Fruit fly (Drosophila melanogaster) whole organism, adult: ENCODE measurements around the gene eIF3d1.

Source experiments
- CG11617 ChIP-seq: fragments of 200-800 bp; sonication (Bioruptor generic); optimal IDR thresholded peaks from 2 replicates; lab custom pipeline; 2017; ENCODE audit warnings: mild to moderate bottlenecking, missing biosample characterization, missing genetic modification reagents, missing genetic modification characterization
- CG12768 ChIP-seq: fragments of 200-800 bp; sonication (Bioruptor generic); optimal IDR thresholded peaks from 2 replicates; lab custom pipeline; 2017; ENCODE audit warnings: missing biosample characterization, missing genetic modification characterization, mild to moderate bottlenecking, moderate library complexity, missing genetic modification reagents
- CG14711 ChIP-seq: fragments of 200-800 bp; sonication (Bioruptor generic); optimal IDR thresholded peaks from 2 replicates; lab custom pipeline; 2018; ENCODE audit warnings: missing biosample characterization, mild to moderate bottlenecking, missing genetic modification characterization, moderate library complexity
- CG1620 ChIP-seq: fragments of 200-800 bp; sonication (Bioruptor generic); optimal IDR thresholded peaks from 2 replicates; lab custom pipeline; 2016; ENCODE audit warnings: missing biosample characterization, missing genetic modification characterization
- CG33017 ChIP-seq: fragments of 200-800 bp; sonication (Bioruptor generic); optimal IDR thresholded peaks from 2 replicates; lab custom pipeline; 2018; ENCODE audit warnings: missing biosample characterization, mild to moderate bottlenecking, missing genetic modification characterization, moderate library complexity
- CG5204 ChIP-seq: fragments of 200-800 bp; sonication (Bioruptor generic); optimal IDR thresholded peaks from 2 replicates; lab custom pipeline; 2016; ENCODE audit warnings: missing biosample characterization, missing genetic modification characterization
- CG7045 ChIP-seq: fragments of 200-800 bp; sonication (Bioruptor generic); optimal IDR thresholded peaks from 2 replicates; lab custom pipeline; 2017; ENCODE audit warnings: missing biosample characterization, mild to moderate bottlenecking, missing genetic modification characterization
- CG7101 ChIP-seq: fragments of 200-800 bp; sonication (Bioruptor generic); optimal IDR thresholded peaks from 2 replicates; lab custom pipeline; 2018; ENCODE audit warnings: missing biosample characterization, mild to moderate bottlenecking, missing genetic modification characterization, moderate library complexity
- Clk ChIP-seq: fragments of 200-800 bp; sonication (Bioruptor generic); optimal IDR thresholded peaks from 2 replicates; lab custom pipeline; 2017; ENCODE audit warnings: missing biosample characterization, missing genetic modification characterization
- Crg-1 ChIP-seq: fragments of 200-800 bp; sonication (Bioruptor generic); optimal IDR thresholded peaks from 2 replicates; lab custom pipeline; 2016; ENCODE audit warnings: missing biosample characterization, missing genetic modification characterization
- Hr96 ChIP-seq: fragments of 200-800 bp; sonication (Bioruptor generic); optimal IDR thresholded peaks from 2 replicates; lab custom pipeline; 2016; ENCODE audit warnings: missing biosample characterization, missing genetic modification characterization
- Mnt ChIP-seq: fragments of 200-800 bp; sonication (Bioruptor generic); optimal IDR thresholded peaks from 2 replicates; lab custom pipeline; 2016; ENCODE audit warnings: missing biosample characterization, mild to moderate bottlenecking, missing genetic modification characterization
- bab1 ChIP-seq: fragments of 200-800 bp; sonication (Bioruptor generic); optimal IDR thresholded peaks from 3 replicates; lab custom pipeline; 2019; ENCODE audit warnings: missing biosample characterization, mild to moderate bottlenecking, missing genetic modification characterization, moderate library complexity
- cic ChIP-seq: fragments of 200-800 bp; sonication (Bioruptor generic); optimal IDR thresholded peaks from 2 replicates; lab custom pipeline; 2017; ENCODE audit warnings: missing biosample characterization, mild to moderate bottlenecking, missing genetic modification characterization, moderate library complexity
- cnc ChIP-seq, 2 experiments: fragments of >200 bp; optimal IDR thresholded peaks; 2 replicates each; lab custom pipeline; 2017
- kay ChIP-seq: fragments of 200-800 bp; sonication (Bioruptor generic); peaks from one replicate; lab custom pipeline; 2016; ENCODE audit warnings: missing biosample characterization, missing genetic modification characterization, borderline replicate concordance
- ovo ChIP-seq: fragments of 200-800 bp; sonication (Bioruptor generic); optimal IDR thresholded peaks from 2 replicates; lab custom pipeline; 2016; ENCODE audit warnings: missing biosample characterization, missing genetic modification characterization
- pad ChIP-seq: fragments of 200-800 bp; sonication (Bioruptor generic); optimal IDR thresholded peaks from 3 replicates; lab custom pipeline; 2017; ENCODE audit warnings: missing biosample characterization, missing genetic modification characterization, mild to moderate bottlenecking, moderate library complexity, missing genetic modification reagents
- tj ChIP-seq: fragments of 200-800 bp; sonication (Bioruptor generic); optimal IDR thresholded peaks from 3 replicates; lab custom pipeline; 2017; ENCODE audit warnings: missing biosample characterization, mild to moderate bottlenecking, missing genetic modification characterization, moderate library complexity
- toe ChIP-seq: fragments of 200-800 bp; sonication (Bioruptor generic); optimal IDR thresholded peaks from 2 replicates; lab custom pipeline; 2016; ENCODE audit warnings: missing biosample characterization, missing genetic modification characterization

The eIF3d1 gene

DNA sequence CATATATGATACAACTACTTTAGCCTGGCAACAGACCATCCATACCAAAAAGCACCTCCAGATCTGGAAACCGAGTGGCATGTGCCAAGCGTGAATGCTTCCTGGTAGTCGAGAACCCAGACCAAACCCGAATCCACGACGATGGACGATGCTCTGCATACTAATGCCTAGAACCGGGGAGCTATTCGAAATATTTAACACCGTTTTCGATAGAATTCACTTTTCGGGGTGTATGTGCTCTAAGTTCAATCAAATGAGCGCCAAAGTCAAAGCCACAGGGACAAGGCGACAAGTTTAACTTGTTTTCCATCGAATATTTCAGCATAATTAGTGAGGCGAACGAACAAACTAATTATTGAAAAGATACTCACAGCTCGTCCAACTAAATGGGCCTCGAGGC, 17.1 kb upstream of the eIF3d1 start:
- TF ChIP-seq CG7045 (no peak), toe (no peak), Hr96 (GFP tag; lab: Kevin White, UChicago) (no peak), CG5204 (GFP tag; lab: Kevin White, UChicago) (no peak), Crg-1 (GFP tag; lab: Kevin White, UChicago) (no peak), ovo (no peak), cnc (optimal IDR thresholded peaks at IDR 0.05; lab: Kevin White, UChicago) (no peak), CG33017 (tag; lab: Kevin White, UChicago) (no peak), kay (GFP tag; lab: Kevin White, UChicago) (no peak), cic (GFP tag; lab: Kevin White, UChicago) (no peak), bab1 (GFP tag; lab: Kevin White, UChicago) (no peak), CG7101 (tag; lab: Kevin White, UChicago) (no peak), Mnt (no peak), tj (GFP tag; lab: Kevin White, UChicago) (no peak), CG14711 (tag; lab: Kevin White, UChicago) (no peak)

DNA sequence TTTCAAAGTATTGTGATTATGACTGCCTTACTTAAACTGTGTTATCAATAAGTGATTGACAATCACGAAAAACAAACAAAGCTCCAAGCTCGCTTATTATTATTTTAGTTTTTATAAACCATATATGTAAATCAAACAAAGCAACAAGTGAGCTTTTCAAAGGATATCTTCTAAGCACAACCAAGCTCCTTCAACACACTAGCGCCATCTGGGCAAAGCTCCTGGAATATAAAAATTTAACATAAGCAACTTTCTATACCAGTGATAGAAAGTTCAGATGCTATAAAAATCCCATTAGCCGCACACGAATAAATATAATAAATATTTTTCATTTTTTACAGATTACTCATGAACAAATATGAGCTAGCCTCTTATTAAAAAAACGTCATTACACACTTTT, 15.4 kb upstream of the eIF3d1 start:
- peak; percentile 77 for TF ChIP-seq kay (GFP tag; lab: Kevin White, UChicago)
- TF ChIP-seq Clk (GFP tag; lab: Kevin White, UChicago) = no peak
- peak; percentile 20 for TF ChIP-seq tj (GFP tag; lab: Kevin White, UChicago)

DNA sequence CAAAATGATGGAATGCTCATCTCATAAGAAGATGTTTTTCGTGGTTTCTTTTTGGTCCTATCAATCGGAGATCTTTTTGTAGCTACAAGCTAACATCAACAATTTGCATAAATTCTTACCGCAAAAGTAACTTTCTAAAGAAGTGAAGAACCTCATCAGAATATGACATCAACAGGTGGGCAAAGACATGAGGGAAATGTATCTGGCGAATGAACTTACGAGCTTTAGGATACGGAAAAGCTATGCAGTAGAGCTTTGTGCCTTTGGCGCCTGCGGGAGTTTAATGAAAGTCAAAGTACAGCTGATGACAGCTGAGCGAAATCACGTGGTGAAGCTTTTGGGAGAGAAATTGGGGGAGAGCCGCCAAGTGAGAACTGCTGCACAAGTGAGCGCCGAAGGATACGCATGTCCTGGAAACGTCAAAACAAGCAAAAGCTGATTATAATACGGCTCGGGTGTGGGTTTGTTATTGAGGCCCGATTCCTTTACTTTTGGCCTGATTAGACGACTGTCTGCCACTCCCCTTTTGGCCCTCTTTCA, 13.1 kb upstream of the eIF3d1 start:
- TF ChIP-seq CG11617 (GFP tag; lab: Kevin White, UChicago) = no peak
- TF ChIP-seq Crg-1 (GFP tag; lab: Kevin White, UChicago) = no peak
- no peak for TF ChIP-seq CG12768 (GFP tag; lab: Kevin White, UChicago)
- TF ChIP-seq pad = no peak
- TF ChIP-seq CG7045 = no peak
- TF ChIP-seq toe = no peak
- no peak for TF ChIP-seq CG14711 (tag; lab: Kevin White, UChicago)
- TF ChIP-seq CG1620 (GFP tag; lab: Kevin White, UChicago) = no peak
- no peak for TF ChIP-seq bab1 (GFP tag; lab: Kevin White, UChicago)
- no peak for TF ChIP-seq ovo
- TF ChIP-seq CG7101 (tag; lab: Kevin White, UChicago) = no peak
- TF ChIP-seq tj (GFP tag; lab: Kevin White, UChicago) = no peak

DNA sequence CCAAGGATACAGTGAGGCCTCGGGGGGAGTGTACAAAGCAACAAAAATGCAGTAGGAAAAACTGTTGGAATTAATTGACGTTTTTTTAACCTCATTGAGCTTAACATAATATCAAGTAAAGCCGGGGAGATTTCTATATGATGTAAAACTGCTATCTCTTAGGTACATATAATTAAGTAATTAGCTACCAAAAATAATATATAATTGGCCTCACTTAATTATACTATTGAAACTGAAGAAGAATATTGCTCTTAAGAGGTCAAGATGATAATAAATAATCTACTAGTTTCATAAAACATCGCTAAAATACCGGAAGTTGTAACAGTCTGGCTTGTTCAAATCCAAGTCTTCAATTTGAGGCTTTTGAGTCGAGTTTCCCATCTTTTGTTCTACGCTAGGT, 12.4 kb upstream of the eIF3d1 start:
- TF ChIP-seq CG12768 (GFP tag; lab: Kevin White, UChicago) (peak; percentile 39), CG14711 (tag; lab: Kevin White, UChicago) (no peak), CG5204 (GFP tag; lab: Kevin White, UChicago) (peak; percentile 19), Crg-1 (GFP tag; lab: Kevin White, UChicago) (no peak), CG7101 (tag; lab: Kevin White, UChicago) (no peak), CG1620 (GFP tag; lab: Kevin White, UChicago) (no peak), cic (GFP tag; lab: Kevin White, UChicago) (no peak), CG7045 (peak; percentile 42)

DNA sequence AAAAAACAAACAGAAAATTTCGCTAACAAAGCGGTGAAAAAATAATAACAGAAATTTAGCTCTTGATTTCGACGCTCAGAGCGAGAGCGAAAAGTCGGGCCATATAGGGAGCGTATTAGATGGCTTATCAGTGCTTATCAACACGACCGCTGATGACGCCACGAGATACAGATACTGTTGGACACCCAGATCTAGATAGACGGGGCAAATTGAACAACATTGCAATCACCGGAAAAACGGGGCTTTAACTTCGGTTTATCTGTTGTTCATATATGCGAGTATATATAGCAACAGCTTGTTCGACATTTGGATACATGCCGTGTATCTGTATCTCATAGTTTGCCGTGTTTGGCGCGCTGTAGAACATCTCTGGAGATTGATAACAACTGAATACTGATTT, 11.3 kb upstream of the eIF3d1 start:
- no peak for TF ChIP-seq tj (GFP tag; lab: Kevin White, UChicago)

DNA sequence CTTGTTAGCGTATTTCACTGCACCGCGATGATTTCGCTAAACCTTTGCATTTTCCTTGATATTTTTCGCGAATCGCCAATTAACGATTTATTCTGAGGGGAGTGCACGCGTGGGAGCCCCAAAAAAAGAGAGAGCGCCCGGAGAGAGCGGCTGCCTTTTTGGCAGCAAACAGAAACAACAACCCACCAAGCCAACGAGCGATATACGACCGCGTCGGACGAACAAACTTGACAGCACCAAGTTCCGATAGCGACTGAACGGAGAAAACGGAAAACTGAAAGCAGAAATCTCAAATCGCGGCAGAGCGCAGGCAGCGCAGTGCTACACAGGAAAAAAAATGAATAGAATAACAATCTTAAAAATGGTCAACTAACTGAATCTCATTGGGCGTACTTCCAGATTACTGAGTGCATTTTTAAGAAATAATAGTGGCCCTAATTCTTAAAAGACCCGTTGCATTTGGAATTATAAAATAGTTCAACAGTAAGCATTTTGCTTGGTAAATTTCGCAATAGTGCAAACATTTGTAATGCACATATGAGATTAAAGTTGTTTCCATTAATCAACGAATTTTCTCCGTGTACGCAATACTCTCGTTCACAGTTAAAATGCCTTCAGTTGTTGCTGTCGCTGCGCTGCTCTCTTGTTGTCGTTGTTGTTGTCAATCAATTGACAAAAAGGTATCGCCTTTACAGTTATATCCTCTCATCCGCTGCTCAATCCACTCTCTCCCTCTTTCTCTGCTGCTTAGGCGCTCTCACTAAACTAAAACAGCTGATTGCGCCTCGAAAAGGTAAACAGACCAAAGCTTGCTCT, 10.2 kb upstream of the eIF3d1 start, which contains the start of gene CG31145:
TSS of gene CG31145 (minus strand) at position 259 of the 816 bp plus-strand sequence.
- TF ChIP-seq ovo (peak; percentile 100), CG33017 (tag; lab: Kevin White, UChicago) (peak; percentile 99), CG11617 (GFP tag; lab: Kevin White, UChicago) (peak; percentile 100), toe (peak; percentile 100), bab1 (GFP tag; lab: Kevin White, UChicago) (peak; percentile 98), CG1620 (GFP tag; lab: Kevin White, UChicago) (peak; percentile 98), cic (GFP tag; lab: Kevin White, UChicago) (peak; percentile 96), CG7045 (peak; percentile 100), kay (GFP tag; lab: Kevin White, UChicago) (peak; percentile 57), Hr96 (GFP tag; lab: Kevin White, UChicago) (peak; percentile 99), cnc (optimal IDR thresholded peaks at IDR 0.05; lab: Kevin White, UChicago) (no peak), Mnt (peak; percentile 95), CG12768 (GFP tag; lab: Kevin White, UChicago) (peak; percentile 100), Clk (GFP tag; lab: Kevin White, UChicago) (peak; percentile 99), tj (GFP tag; lab: Kevin White, UChicago) (peak; percentile 95), CG5204 (GFP tag; lab: Kevin White, UChicago) (peak; percentile 100), Crg-1 (GFP tag; lab: Kevin White, UChicago) (peak; percentile 99), CG7101 (tag; lab: Kevin White, UChicago) (peak; percentile 99), CG14711 (tag; lab: Kevin White, UChicago) (peak; percentile 96), pad (peak; percentile 96)
